Worm (Caenorhabditis elegans) whole organism, late embryonic: ENCODE data around the gene T25B9.9.

Experiments
- C38D4.7 ChIP-seq: fragments of 200-800 bp; sonication (Bioruptor generic); optimal IDR thresholded peaks from 2 replicates; lab custom pipeline; 2018; ENCODE audit warnings: mild to moderate bottlenecking, missing genetic modification characterization, moderate library complexity, missing compliant biosample characterization
- K09A11.1 ChIP-seq: sonication (generic microtip); optimal IDR thresholded peaks from 2 replicates; lab custom pipeline; 2017; ENCODE audit warnings: antibody characterized with exemption, mild to moderate bottlenecking, missing genetic modification characterization, missing compliant biosample characterization; ENCODE audit not compliant: insufficient read depth
- T23F11.4 ChIP-seq: fragments of 200-800 bp; sonication (Bioruptor generic); optimal IDR thresholded peaks from 2 replicates; lab custom pipeline; 2018; ENCODE audit warnings: mild to moderate bottlenecking, missing genetic modification characterization, missing compliant biosample characterization
- Y22D7AL.16 ChIP-seq: sonication (generic microtip); optimal IDR thresholded peaks from 2 replicates; lab custom pipeline; 2016; ENCODE audit warnings: missing genetic modification characterization, missing compliant biosample characterization
- ceh-14 ChIP-seq: sonication (generic microtip); optimal IDR thresholded peaks from 2 replicates; lab custom pipeline; 2016; ENCODE audit warnings: missing genotype, missing genetic modification characterization, missing compliant biosample characterization
- ceh-18 ChIP-seq: sonication (generic microtip); optimal IDR thresholded peaks from 2 replicates; lab custom pipeline; 2016; ENCODE audit warnings: missing genetic modification characterization, missing compliant biosample characterization
- ceh-24 ChIP-seq: sonication (generic microtip); optimal IDR thresholded peaks from 2 replicates; lab custom pipeline; 2016; ENCODE audit warnings: mild to moderate bottlenecking, missing genetic modification characterization, missing compliant biosample characterization
- ceh-34 ChIP-seq: sonication (generic microtip); optimal IDR thresholded peaks from 2 replicates; lab custom pipeline; 2016; ENCODE audit warnings: mild to moderate bottlenecking, missing genetic modification characterization, missing compliant biosample characterization
- ceh-45 ChIP-seq: fragments of 200-800 bp; sonication (Bioruptor generic); IDR thresholded peaks from 2 replicates; pipeline ENCODE4 v1.3.6; 2022; ENCODE audit warnings: missing genetic modification reagents, missing genetic modification characterization, missing compliant biosample characterization
- ceh-48 ChIP-seq: sonication (generic microtip); optimal IDR thresholded peaks from 2 replicates; lab custom pipeline; 2016; ENCODE audit warnings: missing genetic modification characterization, inconsistent platforms, missing compliant biosample characterization
- ceh-9 ChIP-seq: sonication (generic microtip); optimal IDR thresholded peaks from 2 replicates; lab custom pipeline; 2016; ENCODE audit warnings: mild to moderate bottlenecking, missing genetic modification characterization, inconsistent platforms, missing compliant biosample characterization
- che-1 ChIP-seq: sonication (generic microtip); optimal IDR thresholded peaks from 2 replicates; lab custom pipeline; 2016; ENCODE audit warnings: mild to moderate bottlenecking, missing genetic modification characterization, missing compliant biosample characterization
- elt-4 ChIP-seq: sonication (generic microtip); optimal IDR thresholded peaks from 2 replicates; lab custom pipeline; 2016; ENCODE audit warnings: missing genetic modification characterization, missing compliant biosample characterization
- eyg-1 ChIP-seq: sonication (generic microtip); optimal IDR thresholded peaks from 2 replicates; lab custom pipeline; 2016; ENCODE audit warnings: missing genotype, missing genetic modification characterization, missing compliant biosample characterization
- fkh-10 ChIP-seq: fragments of 150-350 bp; optimal IDR thresholded peaks from 2 replicates; lab custom pipeline; 2014; ENCODE audit warnings: missing biosample characterization, missing genetic modification reagents, missing genetic modification characterization
- fkh-6 ChIP-seq: sonication (generic microtip); optimal IDR thresholded peaks from 2 replicates; lab custom pipeline; 2016; ENCODE audit warnings: missing genetic modification characterization, missing compliant biosample characterization
- hlh-6 ChIP-seq: sonication (generic microtip); optimal IDR thresholded peaks from 2 replicates; lab custom pipeline; 2016; ENCODE audit warnings: missing genotype, missing genetic modification characterization, missing compliant biosample characterization
- hlh-8 ChIP-seq: sonication (generic microtip); optimal IDR thresholded peaks from 2 replicates; lab custom pipeline; 2016; ENCODE audit warnings: missing genotype, missing genetic modification characterization, missing compliant biosample characterization
- nfya-1 ChIP-seq: sonication (generic microtip); optimal IDR thresholded peaks from 2 replicates; lab custom pipeline; 2017; ENCODE audit warnings: missing genetic modification characterization, mild to moderate bottlenecking, missing compliant biosample characterization, antibody characterized with exemption, moderate library complexity
- nhr-11 ChIP-seq: fragments of 150-350 bp; optimal IDR thresholded peaks from 2 replicates; lab custom pipeline; 2014; ENCODE audit warnings: missing biosample characterization, missing genetic modification characterization
- nhr-232 ChIP-seq: sonication (generic microtip); optimal IDR thresholded peaks from 2 replicates; lab custom pipeline; 2016; ENCODE audit warnings: missing genetic modification characterization, missing compliant biosample characterization
- npax-4 ChIP-seq: sonication (generic microtip); optimal IDR thresholded peaks from 2 replicates; lab custom pipeline; 2016; ENCODE audit warnings: missing genetic modification characterization, missing compliant biosample characterization
- pag-3 ChIP-seq: sonication (generic microtip); optimal IDR thresholded peaks from 2 replicates; lab custom pipeline; 2016; ENCODE audit warnings: missing compliant biosample characterization, missing genetic modification characterization, borderline replicate concordance
- pha-2 ChIP-seq: sonication (generic microtip); optimal IDR thresholded peaks from 2 replicates; lab custom pipeline; 2017; ENCODE audit warnings: mild to moderate bottlenecking, missing genetic modification characterization, missing compliant biosample characterization
- pqm-1 ChIP-seq: sonication (generic microtip); optimal IDR thresholded peaks from 2 replicates; lab custom pipeline; 2016; ENCODE audit warnings: missing genetic modification characterization, missing compliant biosample characterization
- rnt-1 ChIP-seq: sonication (generic microtip); optimal IDR thresholded peaks from 2 replicates; lab custom pipeline; 2016; ENCODE audit warnings: missing genetic modification characterization, missing compliant biosample characterization
- sdc-2 ChIP-seq: sonication (generic microtip); optimal IDR thresholded peaks from 2 replicates; lab custom pipeline; 2016; ENCODE audit warnings: missing genotype, missing genetic modification characterization, missing compliant biosample characterization
- sox-4 ChIP-seq: sonication (generic microtip); optimal IDR thresholded peaks from 2 replicates; lab custom pipeline; 2017; ENCODE audit warnings: mild to moderate bottlenecking, missing genetic modification characterization, inconsistent platforms, missing compliant biosample characterization
- syd-9 ChIP-seq: sonication (generic microtip); optimal IDR thresholded peaks from 2 replicates; lab custom pipeline; 2016; ENCODE audit warnings: mild to moderate bottlenecking, missing genetic modification characterization, moderate library complexity, missing compliant biosample characterization
- tbx-2 ChIP-seq: sonication (generic microtip); optimal IDR thresholded peaks from 2 replicates; lab custom pipeline; 2016; ENCODE audit warnings: missing genetic modification characterization, missing compliant biosample characterization
- unc-42 ChIP-seq: sonication (generic microtip); optimal IDR thresholded peaks from 2 replicates; lab custom pipeline; 2016; ENCODE audit warnings: missing genotype, missing genetic modification characterization, missing compliant biosample characterization
- unc-86 ChIP-seq: sonication (generic microtip); optimal IDR thresholded peaks from 2 replicates; lab custom pipeline; 2016; ENCODE audit warnings: missing genetic modification characterization, missing compliant biosample characterization

The T25B9.9 gene

ce11 chrIV:10766071-10766470 lies 3.4 kb upstream of the T25B9.9 start:
- TF ChIP-seq K09A11.1 (tag; lab: Kevin White, UChicago) (no peak), tbx-2 (tag; lab: Kevin White, UChicago) (no peak), sdc-2 (tag; lab: Kevin White, UChicago) (no peak), nhr-11 (tag; lab: Kevin White, UChicago) (no peak), unc-42 (tag; lab: Kevin White, UChicago) (no peak)

- peak; percentile 33 for TF ChIP-seq unc-42 (tag; lab: Kevin White, UChicago)
- no peak for TF ChIP-seq che-1
- no peak for TF ChIP-seq rnt-1
Observed at ce11 chrIV:10768146-10768636, 1.3 kb upstream of the T25B9.9 start, which contains the start of gene T25B9.8. T25B9.8 (minus strand) TSS chrIV:10768196.

DNA sequence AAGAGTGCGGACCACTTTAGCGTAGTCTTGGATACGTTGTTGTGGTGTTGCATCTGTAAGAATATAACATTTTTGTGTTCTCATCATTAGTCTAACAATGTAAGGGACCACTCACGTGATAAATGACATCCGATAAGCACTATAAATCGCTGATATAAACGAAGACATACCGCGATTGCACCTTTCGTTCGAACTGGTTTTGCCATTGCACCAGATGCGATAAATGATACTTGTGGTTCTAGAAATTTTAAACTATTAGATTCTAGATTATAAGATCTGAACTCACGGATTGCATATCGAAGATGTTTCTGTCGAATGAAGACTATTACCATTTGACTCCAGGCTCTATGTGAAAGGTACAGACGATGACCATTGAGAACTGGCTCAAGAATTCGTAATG lies 1.8 kb downstream of the T25B9.9 start:
- TF ChIP-seq ceh-34 (no peak), nhr-232 (tag; lab: Kevin White, UChicago) (no peak), sox-4 (tag; lab: Kevin White, UChicago) (no peak), sdc-2 (tag; lab: Kevin White, UChicago) (no peak), fkh-6 (tag; lab: Kevin White, UChicago) (no peak), fkh-10 (no peak), pag-3 (tag; lab: Kevin White, UChicago) (no peak), unc-86 (tag; lab: Kevin White, UChicago) (no peak)

DNA sequence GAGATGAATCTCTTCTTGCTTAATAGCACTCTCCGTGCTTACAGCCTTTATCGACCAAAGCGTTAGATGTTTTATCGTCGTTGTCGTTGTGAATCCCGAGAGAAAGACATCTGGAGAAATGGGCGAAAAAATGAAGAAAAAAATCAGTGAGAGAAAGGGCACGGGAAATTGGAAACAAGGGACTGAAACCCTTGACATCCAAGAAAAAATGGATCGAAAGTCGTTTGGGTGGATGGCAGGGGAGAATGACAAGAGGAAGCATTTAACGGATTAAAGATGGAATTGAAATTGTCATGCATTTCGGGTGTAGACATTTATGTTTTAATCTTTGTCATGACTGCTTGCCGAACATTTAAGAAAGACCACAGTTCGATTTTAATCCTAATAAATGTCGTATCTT lies 4.4 kb downstream of the T25B9.9 start, which contains the start of gene inpp-1:
inpp-1 (minus strand) TSS at position 101 of the 400 bp plus-strand sequence.
- TF ChIP-seq npax-4 (tag; lab: Kevin White, UChicago) (no peak), ceh-48 (tag; lab: Kevin White, UChicago) (no peak), ceh-18 (tag; lab: Kevin White, UChicago) (no peak), sdc-2 (tag; lab: Kevin White, UChicago) (no peak), unc-86 (tag; lab: Kevin White, UChicago) (no peak), T23F11.4 (no peak), eyg-1 (tag; lab: Kevin White, UChicago) (no peak), Y22D7AL.16 (no peak), ceh-14 (no peak), syd-9 (tag; lab: Kevin White, UChicago) (no peak), pha-2 (tag; lab: Kevin White, UChicago) (no peak), K09A11.1 (tag; lab: Kevin White, UChicago) (no peak), ceh-9 (tag; lab: Kevin White, UChicago) (no peak), ceh-24 (tag; lab: Kevin White, UChicago) (no peak), pqm-1 (tag; lab: Kevin White, UChicago) (no peak)

DNA sequence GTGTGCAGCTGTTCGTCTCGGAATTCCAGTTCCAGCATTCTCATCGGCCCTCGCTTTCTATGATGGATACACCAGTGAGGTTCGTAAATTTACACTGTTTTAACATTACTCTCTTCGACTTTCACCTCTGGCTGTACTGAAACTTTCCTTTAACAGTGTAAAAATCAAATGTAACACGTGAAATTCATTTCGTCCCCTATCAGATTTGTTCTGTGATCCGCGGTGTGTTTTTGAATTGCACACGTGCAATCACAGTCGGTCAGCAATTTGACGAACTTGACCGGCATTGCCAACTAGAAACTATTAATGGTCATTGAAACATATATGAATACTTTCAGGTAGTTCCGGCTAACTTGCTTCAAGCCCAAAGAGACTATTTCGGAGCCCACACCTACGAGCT lies 7.6 kb downstream of the T25B9.9 start:
- TF ChIP-seq nfya-1 (tag; lab: Kevin White, UChicago), result no peak
- TF ChIP-seq elt-4 (tag; lab: Kevin White, UChicago), result no peak
- no peak for TF ChIP-seq sox-4 (tag; lab: Kevin White, UChicago)
- no peak for TF ChIP-seq sdc-2 (tag; lab: Kevin White, UChicago)
- no peak for TF ChIP-seq ceh-45
- TF ChIP-seq hlh-6 (tag; lab: Kevin White, UChicago), result no peak
- TF ChIP-seq hlh-8, result no peak
- no peak for TF ChIP-seq che-1
- no peak for TF ChIP-seq fkh-6 (tag; lab: Kevin White, UChicago)
- TF ChIP-seq npax-4 (tag; lab: Kevin White, UChicago), result no peak
- no peak for TF ChIP-seq T23F11.4
- no peak for TF ChIP-seq ceh-24 (tag; lab: Kevin White, UChicago)
- TF ChIP-seq C38D4.7 (GFP tag; lab: Kevin White, UChicago), result no peak
